Worm (Caenorhabditis elegans) whole organism, L1 larva: ENCODE results near the gene F41C3.2.
A peak's percentile ranks its signal among the peaks of the same experiment; 100 is the strongest.

ENCODE experiments used
- C04F5.9 ChIP-seq: sonication (generic microtip); optimal IDR thresholded peaks from 2 replicates; lab custom pipeline; 2016; ENCODE audit warnings: missing genetic modification characterization, missing compliant biosample characterization
- C34B4.2 ChIP-seq: sonication (generic microtip); optimal IDR thresholded peaks from 2 replicates; lab custom pipeline; 2017; ENCODE audit warnings: mild to moderate bottlenecking, missing genetic modification characterization, missing compliant biosample characterization
- F16B12.6 ChIP-seq: fragments of 150-350 bp; optimal IDR thresholded peaks from 2 replicates; lab custom pipeline; 2014; ENCODE audit warnings: missing biosample characterization, missing genetic modification characterization
- ama-1 ChIP-seq: fragments of 150-350 bp; optimal IDR thresholded peaks from 2 replicates; lab custom pipeline; 2014
- blmp-1 ChIP-seq: fragments of 150-350 bp; optimal IDR thresholded peaks from 2 replicates; lab custom pipeline; 2014; ENCODE audit warnings: missing biosample characterization, missing genetic modification characterization
- ceh-63 ChIP-seq: fragments of 200-800 bp; sonication (Bioruptor generic); optimal IDR thresholded peaks from 2 replicates; lab custom pipeline; 2018; ENCODE audit warnings: mild to moderate bottlenecking, missing genetic modification characterization, missing compliant biosample characterization
- ceh-8 ChIP-seq: fragments of 200-800 bp; sonication (Bioruptor generic); optimal IDR thresholded peaks from 2 replicates; lab custom pipeline; 2018; ENCODE audit warnings: mild to moderate bottlenecking, missing genetic modification characterization, moderate library complexity, missing compliant biosample characterization
- ceh-82 ChIP-seq, 3 experiments: fragments of 150-350 bp in 1 of 3; sonication (generic microtip) in 2 of 3; optimal IDR thresholded peaks; 2 replicates each; lab custom pipeline; 2014 to 2017; ENCODE audit warnings: missing biosample characterization in 3 of 3, missing genetic modification characterization in 3 of 3
- ceh-88 ChIP-seq: fragments of 200-800 bp; sonication (Bioruptor generic); IDR thresholded peaks from 2 replicates; pipeline ENCODE4 v1.3.6; 2022; ENCODE audit warnings: missing genetic modification characterization, missing compliant biosample characterization
- ces-1 ChIP-seq: fragments of 150-350 bp; optimal IDR thresholded peaks from 2 replicates; lab custom pipeline; 2014; ENCODE audit warnings: missing biosample characterization, missing genetic modification reagents, missing genetic modification characterization
- dsc-1 ChIP-seq: sonication (generic microtip); optimal IDR thresholded peaks from 2 replicates; lab custom pipeline; 2016; ENCODE audit warnings: mild to moderate bottlenecking, missing genetic modification characterization, missing compliant biosample characterization
- elt-2 ChIP-seq: sonication (generic microtip); optimal IDR thresholded peaks from 2 replicates; lab custom pipeline; 2016; ENCODE audit warnings: missing genetic modification characterization, mild to moderate bottlenecking, inconsistent platforms, missing compliant biosample characterization, missing genetic modification reagents
- ets-5 ChIP-seq: fragments of 200-800 bp; sonication (Bioruptor generic); IDR thresholded peaks from 2 replicates; pipeline ENCODE4 v1.3.6; 2022; ENCODE audit warnings: missing genetic modification characterization, missing compliant biosample characterization
- fkh-4 ChIP-seq: sonication (generic microtip); optimal IDR thresholded peaks from 2 replicates; lab custom pipeline; 2016; ENCODE audit warnings: missing compliant biosample characterization, missing genetic modification characterization, borderline replicate concordance
- fkh-8 ChIP-seq: sonication (generic microtip); optimal IDR thresholded peaks from 2 replicates; lab custom pipeline; 2016; ENCODE audit warnings: mild to moderate bottlenecking, missing genetic modification characterization, missing compliant biosample characterization
- fos-1 ChIP-seq: fragments of 150-350 bp; optimal IDR thresholded peaks from 2 replicates; lab custom pipeline; 2014; ENCODE audit warnings: missing biosample characterization, missing genetic modification characterization
- grh-1 ChIP-seq: fragments of 200-800 bp; sonication (Bioruptor generic); IDR thresholded peaks from 2 replicates; pipeline ENCODE4 v1.3.6; 2022; ENCODE audit warnings: missing genetic modification reagents, missing genetic modification characterization, missing compliant biosample characterization
- hlh-4 ChIP-seq: sonication (generic microtip); optimal IDR thresholded peaks from 2 replicates; lab custom pipeline; 2016; ENCODE audit warnings: mild to moderate bottlenecking, missing genetic modification characterization, missing compliant biosample characterization
- hpl-2 ChIP-seq: fragments of 150-350 bp; optimal IDR thresholded peaks from 2 replicates; lab custom pipeline; 2014; ENCODE audit warnings: missing biosample characterization, missing genetic modification reagents, missing genetic modification characterization
- irx-1 ChIP-seq: sonication (generic microtip); optimal IDR thresholded peaks from 2 replicates; lab custom pipeline; 2016; ENCODE audit warnings: missing genetic modification characterization, missing compliant biosample characterization
- isw-1 ChIP-seq: fragments of 200-800 bp; sonication (Bioruptor generic); IDR thresholded peaks from 2 replicates; pipeline ENCODE4 v1.3.6; 2022; ENCODE audit warnings: missing genetic modification characterization, missing compliant biosample characterization
- jun-1 ChIP-seq: fragments of 150-350 bp; optimal IDR thresholded peaks from 2 replicates; lab custom pipeline; 2014; ENCODE audit warnings: missing biosample characterization, missing genetic modification reagents, missing genetic modification characterization
- lin-14 ChIP-seq: fragments of 200-800 bp; sonication (Bioruptor generic); optimal IDR thresholded peaks from 2 replicates; lab custom pipeline; 2018; ENCODE audit warnings: mild to moderate bottlenecking, missing genetic modification characterization, moderate library complexity, missing compliant biosample characterization
- lin-35 ChIP-seq, 2 experiments: fragments of 150-350 bp; optimal IDR thresholded peaks; 2 replicates each; lab custom pipeline; 2014; ENCODE audit warnings: missing biosample characterization in 2 of 2, missing genetic modification characterization in 2 of 2, missing genetic modification reagents in 2 of 2
- mab-9 ChIP-seq: fragments of 200-800 bp; sonication (Bioruptor generic); IDR thresholded peaks from 2 replicates; pipeline ENCODE4 v1.3.6; 2022; ENCODE audit warnings: missing genetic modification reagents, missing genetic modification characterization, missing compliant biosample characterization
- mdl-1 ChIP-seq, 2 experiments: fragments of 150-350 bp; optimal IDR thresholded peaks; 2 replicates each; lab custom pipeline; 2014 to 2017; ENCODE audit warnings: missing biosample characterization in 2 of 2, missing genetic modification characterization in 2 of 2, inconsistent platforms in 1 of 2
- nhr-11 ChIP-seq: fragments of 150-350 bp; optimal IDR thresholded peaks from 2 replicates; lab custom pipeline; 2014; ENCODE audit warnings: missing biosample characterization, missing genetic modification characterization
- nhr-12 ChIP-seq: sonication (generic microtip); optimal IDR thresholded peaks from 2 replicates; lab custom pipeline; 2017; ENCODE audit warnings: missing biosample characterization, missing genetic modification characterization
- nhr-19 ChIP-seq: fragments of 200-800 bp; sonication (Bioruptor generic); conservative IDR thresholded peaks from 2 replicates; pipeline ENCODE4 v1.3.6; 2022; ENCODE audit warnings: missing genetic modification characterization, missing compliant biosample characterization
- nhr-20 ChIP-seq: sonication (generic microtip); optimal IDR thresholded peaks from 2 replicates; lab custom pipeline; 2016; ENCODE audit warnings: mild to moderate bottlenecking, missing genetic modification characterization, missing compliant biosample characterization
- nhr-28 ChIP-seq: fragments of 150-350 bp; optimal IDR thresholded peaks from 2 replicates; lab custom pipeline; 2014; ENCODE audit warnings: missing biosample characterization, missing genetic modification characterization
- nhr-47 ChIP-seq: sonication (generic microtip); optimal IDR thresholded peaks from 2 replicates; lab custom pipeline; 2016; ENCODE audit warnings: mild to moderate bottlenecking, missing genetic modification characterization, moderate library complexity, missing compliant biosample characterization
- nhr-71 ChIP-seq: sonication (generic microtip); optimal IDR thresholded peaks from 2 replicates; lab custom pipeline; 2016; ENCODE audit warnings: mild to moderate bottlenecking, missing genetic modification characterization, moderate library complexity, missing compliant biosample characterization
- nhr-76 ChIP-seq: sonication (generic microtip); optimal IDR thresholded peaks from 2 replicates; lab custom pipeline; 2017; ENCODE audit warnings: missing biosample characterization, missing genetic modification characterization
- nhr-77 ChIP-seq: fragments of 150-350 bp; optimal IDR thresholded peaks from 2 replicates; lab custom pipeline; 2014; ENCODE audit warnings: missing biosample characterization, missing genetic modification characterization
- nhr-85 ChIP-seq: sonication (generic microtip); peaks from one replicate; lab custom pipeline; 2016; ENCODE audit warnings: missing genetic modification characterization, inconsistent platforms, missing compliant biosample characterization
- nhr-90 ChIP-seq: sonication (generic microtip); optimal IDR thresholded peaks from 2 replicates; lab custom pipeline; 2016; ENCODE audit warnings: mild to moderate bottlenecking, missing genetic modification characterization, missing compliant biosample characterization; ENCODE audit not compliant: poor library complexity
- pqm-1 ChIP-seq: sonication (generic microtip); optimal IDR thresholded peaks from 3 replicates; lab custom pipeline; 2017; ENCODE audit warnings: missing biosample characterization, missing genetic modification characterization
- sox-4 ChIP-seq: sonication (generic microtip); optimal IDR thresholded peaks from 2 replicates; lab custom pipeline; 2016; ENCODE audit warnings: missing genetic modification characterization, missing compliant biosample characterization
- sup-37 ChIP-seq: fragments of 200-800 bp; sonication (Bioruptor generic); optimal IDR thresholded peaks from 2 replicates; lab custom pipeline; 2018; ENCODE audit warnings: mild to moderate bottlenecking, missing genetic modification characterization, missing compliant biosample characterization
- swsn-7 ChIP-seq: sonication (generic microtip); optimal IDR thresholded peaks from 2 replicates; lab custom pipeline; 2016; ENCODE audit warnings: missing genetic modification characterization, missing compliant biosample characterization
- tlp-1 ChIP-seq: fragments of 150-350 bp; optimal IDR thresholded peaks from 2 replicates; lab custom pipeline; 2014; ENCODE audit warnings: missing biosample characterization, missing genetic modification characterization
- unc-30 ChIP-seq: sonication (generic microtip); optimal IDR thresholded peaks from 2 replicates; lab custom pipeline; 2017; ENCODE audit warnings: missing biosample characterization, missing genetic modification characterization
- unc-86 ChIP-seq: sonication (generic microtip); optimal IDR thresholded peaks from 2 replicates; lab custom pipeline; 2016; ENCODE audit warnings: missing genetic modification characterization, missing compliant biosample characterization
- vab-15 ChIP-seq: sonication (generic microtip); optimal IDR thresholded peaks from 2 replicates; lab custom pipeline; 2017; ENCODE audit warnings: missing genotype, mild to moderate bottlenecking, missing genetic modification characterization, missing compliant biosample characterization
- xbp-1 ChIP-seq: sonication (generic microtip); optimal IDR thresholded peaks from 2 replicates; lab custom pipeline; 2016; ENCODE audit warnings: missing genetic modification characterization, missing compliant biosample characterization
- zag-1 ChIP-seq: fragments of 150-350 bp; optimal IDR thresholded peaks from 2 replicates; lab custom pipeline; 2014; ENCODE audit warnings: missing biosample characterization, missing genetic modification characterization
- ztf-11 ChIP-seq, 2 experiments: sonication (generic microtip); optimal IDR thresholded peaks; 2 replicates each; lab custom pipeline; 2016 to 2017; ENCODE audit warnings: missing genetic modification characterization in 2 of 2, missing biosample characterization in 1 of 2, missing compliant biosample characterization in 1 of 2
- ztf-4 ChIP-seq: fragments of 150-350 bp; optimal IDR thresholded peaks from 2 replicates; lab custom pipeline; 2014; ENCODE audit warnings: missing biosample characterization, missing genetic modification characterization

The F41C3.2 gene

ce11 chrII:4762574-4763285 is 13.0 kb downstream of the F41C3.2 start, which contains the start of gene F26G1.2 (continued):
- TF ChIP-seq hpl-2 (GFP tag; lab: Kevin White, UChicago) (no peak), C04F5.9 (tag; lab: Kevin White, UChicago) (no peak), mab-9 (GFP tag; lab: Robert Waterston, UW) (no peak), grh-1 (GFP tag; lab: Robert Waterston, UW) (peak; percentile 25; the same call in 1 of the 2 replicates), pqm-1 (no peak), nhr-11 (tag; lab: Kevin White, UChicago) (no peak), sup-37 (GFP tag; lab: Kevin White, UChicago) (no peak), ceh-63 (GFP tag; lab: Kevin White, UChicago) (no peak), fkh-8 (peak; percentile 32), irx-1 (tag; lab: Kevin White, UChicago) (no peak), fkh-4 (tag; lab: Kevin White, UChicago) (no peak), hlh-4 (tag; lab: Kevin White, UChicago) (no peak), unc-86 (tag; lab: Kevin White, UChicago) (no peak), ztf-4 (tag; lab: Kevin White, UChicago) (no peak), blmp-1 (tag; lab: Kevin White, UChicago) (peak; percentile 51), xbp-1 (tag; lab: Kevin White, UChicago) (peak; percentile 36), F16B12.6 (tag; lab: Kevin White, UChicago) (no peak), tlp-1 (tag; lab: Kevin White, UChicago) (no peak), fos-1 (tag; lab: Kevin White, UChicago) (no peak), nhr-71 (peak; percentile 50), unc-30 (tag; lab: Kevin White, UChicago) (no peak), nhr-90 (no peak), ama-1 (lab: Kevin White, UChicago) (no peak), ztf-11 (tag; optimal IDR thresholded peaks at IDR 0.05; lab: Kevin White, UChicago) (no peak)
- TF ChIP-seq, all 84 proteins: peak for 13

- TF ChIP-seq sox-4 (tag; lab: Kevin White, UChicago) (no peak), C34B4.2 (tag; lab: Kevin White, UChicago) (no peak), nhr-20 (tag; lab: Kevin White, UChicago) (no peak), nhr-90 (no peak), ces-1 (GFP tag; lab: Kevin White, UChicago) (no peak), F16B12.6 (tag; lab: Kevin White, UChicago) (no peak), lin-35 (GFP tag; optimal IDR thresholded peaks at IDR 0.05; lab: Kevin White, UChicago) (no peak), elt-2 (tag; lab: Kevin White, UChicago) (no peak), jun-1 (tag; lab: Kevin White, UChicago) (no peak), unc-86 (tag; lab: Kevin White, UChicago) (no peak), dsc-1 (no peak), nhr-19 (no peak), ceh-88 (GFP tag; lab: Robert Waterston, UW) (no peak), nhr-71 (no peak), nhr-12 (tag; lab: Kevin White, UChicago) (no peak), mdl-1 (tag; optimal IDR thresholded peaks at IDR 0.05; lab: Kevin White, UChicago) (no peak), fkh-8 (no peak), ceh-82 (tag; optimal IDR thresholded peaks at IDR 0.05; lab: Kevin White, UChicago) (no peak), nhr-77 (no peak)
These were observed 16.5 kb downstream of the F41C3.2 start, which contains the start of gene ttm-2 for ce11 chrII:4766284-4766683. TSS of gene ttm-2 (minus strand) at chrII:4766384.

ce11 chrII:4767612-4768011 is 17.8 kb downstream of the F41C3.2 start:
- TF ChIP-seq blmp-1 (tag; lab: Kevin White, UChicago) (peak; percentile 48), grh-1 (GFP tag; lab: Robert Waterston, UW) (no peak), mab-9 (GFP tag; lab: Robert Waterston, UW) (no peak), nhr-85 (peak; percentile 78), vab-15 (tag; lab: Kevin White, UChicago) (no peak), ceh-8 (GFP tag; lab: Kevin White, UChicago) (no peak), nhr-28 (tag; lab: Kevin White, UChicago) (no peak), ceh-82 (tag; optimal IDR thresholded peaks at IDR 0.05; lab: Kevin White, UChicago) (no peak), isw-1 (GFP tag; lab: Robert Waterston, UW) (no peak), nhr-47 (no peak), lin-14 (GFP tag; lab: Kevin White, UChicago) (peak; percentile 80), C04F5.9 (tag; lab: Kevin White, UChicago) (no peak), unc-30 (tag; lab: Kevin White, UChicago) (no peak), swsn-7 (no peak), hlh-4 (tag; lab: Kevin White, UChicago) (no peak), zag-1 (tag; lab: Kevin White, UChicago) (no peak), ets-5 (GFP tag; lab: Robert Waterston, UW) (no peak), ces-1 (GFP tag; lab: Kevin White, UChicago) (no peak), nhr-76 (no peak), ceh-88 (GFP tag; lab: Robert Waterston, UW) (no peak), irx-1 (tag; lab: Kevin White, UChicago) (no peak)
